Fruit fly (Drosophila melanogaster): ENCODE results near the gene mtrm.

Gene mtrm

DNA sequence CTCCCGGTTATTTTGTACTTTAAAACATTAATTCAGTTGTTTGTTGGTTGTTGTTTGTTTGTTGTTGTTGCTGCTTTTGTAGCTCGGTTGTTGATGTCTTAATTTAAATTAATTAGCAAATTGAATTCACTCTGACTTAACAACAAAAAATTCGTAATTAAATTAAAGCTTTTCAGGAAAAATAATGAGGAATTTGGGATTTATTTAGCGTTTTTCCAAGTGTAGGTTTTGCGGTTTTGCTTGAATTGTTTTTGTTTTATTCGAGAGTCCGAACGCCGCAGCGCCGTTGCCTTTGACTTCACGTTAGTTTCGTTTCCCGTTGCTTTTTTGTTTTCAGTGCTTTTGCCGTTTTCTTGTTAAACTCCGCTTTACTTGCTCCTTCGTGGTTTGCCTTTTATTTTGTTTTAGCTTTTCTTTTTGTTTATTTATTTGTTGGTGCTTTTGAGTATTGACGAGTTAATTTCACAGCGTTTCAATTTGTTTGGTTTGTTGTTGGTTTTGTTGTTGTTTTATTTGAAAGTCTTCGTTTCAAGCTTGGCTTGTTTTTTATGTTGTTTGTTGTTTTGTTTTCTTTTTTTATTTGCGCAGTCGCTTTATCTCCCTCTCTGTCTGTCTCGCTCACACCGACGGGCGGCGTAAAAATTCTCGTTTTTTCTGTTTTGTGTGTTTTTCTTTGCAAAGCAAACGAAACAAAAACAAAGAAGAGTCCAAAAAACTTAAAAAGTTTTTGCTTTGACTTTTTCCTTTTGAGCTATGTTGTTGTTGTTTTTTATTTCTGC lies 28.1 kb downstream of the mtrm start (continued):
- TF ChIP-seq CG6791 (GFP tag; IDR thresholded peaks at IDR 0.05; ENCODE audit: partially characterized antibody) (no peak), Nf-YB (GFP tag; optimal IDR thresholded peaks at IDR 0.05) (no peak), Ada2b (GFP tag; IDR thresholded peaks at IDR 0.05) (peak; percentile 60), Ravus (GFP tag; IDR thresholded peaks at IDR 0.05) (no peak), CG1792 (GFP tag; optimal IDR thresholded peaks at IDR 0.05) (peak; percentile 62), CG6175 (GFP tag; IDR thresholded peaks at IDR 0.05) (no peak), ind (GFP tag; optimal IDR thresholded peaks at IDR 0.05) (peak; percentile 54), scrt (GFP tag; optimal IDR thresholded peaks at IDR 0.05) (no peak), CG3847 (GFP tag; IDR thresholded peaks at IDR 0.05) (no peak), Hmr (GFP tag; optimal IDR thresholded peaks at IDR 0.05) (no peak), gt (GFP tag; IDR thresholded peaks at IDR 0.05) (no peak), CG1233 (GFP tag; optimal IDR thresholded peaks at IDR 0.05) (no peak), CG30431 (GFP tag; optimal IDR thresholded peaks at IDR 0.05) (no peak), CG6683 (GFP tag; optimal IDR thresholded peaks at IDR 0.05) (no peak), CG31388 (GFP tag; optimal IDR thresholded peaks at IDR 0.05) (no peak), CG4424 (GFP tag; optimal IDR thresholded peaks at IDR 0.05) (peak; percentile 28), CG13296 (GFP tag; optimal IDR thresholded peaks at IDR 0.05) (no peak), corto (GFP tag; optimal IDR thresholded peaks at IDR 0.05) (no peak), zfh1 (GFP tag; IDR thresholded peaks at IDR 0.05) (no peak; the same call in 2 of the 3 replicates), CG17912 (GFP tag; optimal IDR thresholded peaks at IDR 0.05) (no peak), TFAM (GFP tag; optimal IDR thresholded peaks at IDR 0.05) (no peak), CG17802 (tag; optimal IDR thresholded peaks at IDR 0.05) (no peak), Oli (tag; optimal IDR thresholded peaks at IDR 0.05) (no peak), CG15514 (GFP tag; optimal IDR thresholded peaks at IDR 0.05) (no peak), CTCF (GFP tag; optimal IDR thresholded peaks at IDR 0.05) (no peak), CG4404 (GFP tag; IDR thresholded peaks at IDR 0.05) (no peak), knrl (GFP tag; IDR thresholded peaks at IDR 0.05; ENCODE audit: partially characterized antibody) (no peak), z (GFP tag; IDR thresholded peaks at IDR 0.05) (no peak), CG18011 (GFP tag; optimal IDR thresholded peaks at IDR 0.05) (no peak), CG6765 (GFP tag; optimal IDR thresholded peaks at IDR 0.05) (no peak), Gsc (GFP tag; IDR thresholded peaks at IDR 0.05) (no peak), Mrtf (GFP tag; IDR thresholded peaks at IDR 0.05) (no peak), pita (GFP tag; optimal IDR thresholded peaks at IDR 0.05) (no peak), sim (GFP tag; IDR thresholded peaks at IDR 0.05) (no peak), CG4360 (GFP tag; IDR thresholded peaks at IDR 0.05) (no peak; the same call in 1 of the 2 replicates), ERR (GFP tag; optimal IDR thresholded peaks at IDR 0.05) (no peak), grn (GFP tag; optimal IDR thresholded peaks at IDR 0.05) (no peak)

dm6 chr3L:8441745-8442575 lies 29.1 kb downstream of the mtrm start, which contains the start of gene Unr:
Gene Unr (minus strand): TSS chr3L:8442381.
- TF ChIP-seq CG1603 (tag; optimal IDR thresholded peaks at IDR 0.05) (peak; percentile 83), onecut (GFP tag; IDR thresholded peaks at IDR 0.05) (peak; percentile 86), Hr3 (GFP tag; optimal IDR thresholded peaks at IDR 0.05) (peak; percentile 68), pho (GFP tag; optimal IDR thresholded peaks at IDR 0.05) (peak; percentile 84), fd3F (GFP tag; optimal IDR thresholded peaks at IDR 0.05) (peak; percentile 53), zen (tag; optimal IDR thresholded peaks at IDR 0.05) (peak; percentile 30), NfI (GFP tag; optimal IDR thresholded peaks at IDR 0.05) (peak; percentile 84), Vsx1 (GFP tag; optimal IDR thresholded peaks at IDR 0.05) (peak; percentile 18), Med (GFP tag) (peak; percentile 99), emc (GFP tag; optimal IDR thresholded peaks at IDR 0.05) (peak; percentile 56), Bgb (GFP tag; IDR thresholded peaks at IDR 0.05; ENCODE audit: partially characterized antibody) (no peak), pzg (GFP tag; optimal IDR thresholded peaks at IDR 0.05) (peak; percentile 75), CG10321 (GFP tag; IDR thresholded peaks at IDR 0.05) (peak; percentile 27; the same call in 1 of the 2 replicates), CG11695 (GFP tag; IDR thresholded peaks at IDR 0.05) (peak; percentile 79)
